Fruit fly (Drosophila melanogaster) whole organism, embryonic: ENCODE measurements around the gene Coq7.

ENCODE experiments used
- Ada2b ChIP-seq: fragments of 200-800 bp; sonication (Bioruptor generic); IDR thresholded peaks from 2 replicates; pipeline ENCODE4 v1.3.6; 2022; ENCODE audit warnings: missing biosample characterization, missing genetic modification characterization
- Antp ChIP-seq: fragments of 200-800 bp; sonication (Bioruptor generic); optimal IDR thresholded peaks from 3 replicates; lab custom pipeline; 2016; ENCODE audit warnings: missing biosample characterization, missing genetic modification characterization
- Bdp1 ChIP-seq: fragments of 200-800 bp; sonication (Bioruptor generic); optimal IDR thresholded peaks from 3 replicates; lab custom pipeline; 2016; ENCODE audit warnings: missing biosample characterization, missing genetic modification characterization
- CG10209 ChIP-seq: fragments of 200-800 bp; sonication (Bioruptor generic); optimal IDR thresholded peaks from 3 replicates; lab custom pipeline; 2017; ENCODE audit warnings: missing biosample characterization, mild to moderate bottlenecking, missing genetic modification characterization, missing genetic modification reagents
- CG10267 ChIP-seq: fragments of 200-800 bp; sonication (Bioruptor generic); optimal IDR thresholded peaks from 2 replicates; lab custom pipeline; 2018; ENCODE audit warnings: missing biosample characterization, mild to moderate bottlenecking, missing genetic modification characterization, moderate library complexity
- CG12744 ChIP-seq: fragments of 200-800 bp; sonication (Bioruptor generic); optimal IDR thresholded peaks from 2 replicates; lab custom pipeline; 2016; ENCODE audit warnings: missing biosample characterization, missing genetic modification characterization
- CG15696 ChIP-seq: fragments of 200-800 bp; sonication (Bioruptor generic); optimal IDR thresholded peaks from 2 replicates; lab custom pipeline; 2019; ENCODE audit warnings: missing biosample characterization, mild to moderate bottlenecking, missing genetic modification characterization, moderate library complexity
- CG17186 ChIP-seq: fragments of 200-800 bp; sonication (Bioruptor generic); optimal IDR thresholded peaks from 3 replicates; lab custom pipeline; 2017; ENCODE audit warnings: missing biosample characterization, missing genetic modification reagents, missing genetic modification characterization
- CG2889 ChIP-seq: fragments of 200-800 bp; sonication (Bioruptor generic); IDR thresholded peaks from 3 replicates; pipeline ENCODE4 v1.3.6; 2022; ENCODE audit warnings: missing biosample characterization, missing genetic modification characterization
- CG4360 ChIP-seq: fragments of 200-800 bp; sonication (Bioruptor generic); IDR thresholded peaks from 2 replicates; pipeline ENCODE4 v1.3.6; 2022; ENCODE audit warnings: missing biosample characterization, missing genetic modification characterization
- CG4424 ChIP-seq: fragments of 200-800 bp; sonication (Bioruptor generic); optimal IDR thresholded peaks from 3 replicates; lab custom pipeline; 2016; ENCODE audit warnings: missing biosample characterization, missing genetic modification characterization
- CG6272 ChIP-seq: fragments of 200-800 bp; sonication (Bioruptor generic); IDR thresholded peaks from 2 replicates; pipeline ENCODE4 v1.3.6; 2022; ENCODE audit warnings: missing biosample characterization, missing genetic modification characterization
- CG6854 ChIP-seq: fragments of 200-800 bp; sonication (Bioruptor generic); optimal IDR thresholded peaks from 3 replicates; lab custom pipeline; 2017; ENCODE audit warnings: missing biosample characterization, mild to moderate bottlenecking, missing genetic modification characterization
- CG7963 ChIP-seq: fragments of 200-800 bp; sonication (Bioruptor generic); IDR thresholded peaks from 3 replicates; pipeline ENCODE4 v1.3.6; 2022; ENCODE audit warnings: missing biosample characterization, missing genetic modification characterization; ENCODE audit not compliant: partially characterized antibody
- CG8290 ChIP-seq, 3 experiments: fragments of 200-800 bp; sonication (Bioruptor generic); optimal IDR thresholded peaks; 2 replicates each; lab custom pipeline; 2016 to 2019; ENCODE audit warnings: missing biosample characterization in 3 of 3, missing genetic modification characterization in 3 of 3, mild to moderate bottlenecking in 2 of 3, moderate library complexity in 1 of 3
- CG8944 ChIP-seq: fragments of 200-800 bp; sonication (Bioruptor generic); optimal IDR thresholded peaks from 3 replicates; lab custom pipeline; 2016; ENCODE audit warnings: missing biosample characterization, missing genetic modification characterization
- CG9727 ChIP-seq: fragments of 200-800 bp; sonication (Bioruptor generic); optimal IDR thresholded peaks from 3 replicates; lab custom pipeline; 2017; ENCODE audit warnings: missing biosample characterization, mild to moderate bottlenecking, missing genetic modification characterization
- CG9797 ChIP-seq: fragments of 200-800 bp; sonication (Bioruptor generic); optimal IDR thresholded peaks from 3 replicates; lab custom pipeline; 2018; ENCODE audit warnings: missing biosample characterization, mild to moderate bottlenecking, missing genetic modification characterization
- Dll ChIP-seq: fragments of 200-800 bp; sonication (Bioruptor generic); IDR thresholded peaks from 4 replicates; pipeline ENCODE4 v1.3.6; 2022; ENCODE audit warnings: missing biosample characterization, missing genetic modification characterization; ENCODE audit not compliant: partially characterized antibody
- Dp ChIP-seq: fragments of 200-800 bp; sonication (Bioruptor generic); optimal IDR thresholded peaks from 2 replicates; lab custom pipeline; 2018; ENCODE audit warnings: missing biosample characterization, mild to moderate bottlenecking, missing genetic modification characterization, moderate library complexity
- Gug ChIP-seq: fragments of 200-800 bp; sonication (Bioruptor generic); IDR thresholded peaks from 4 replicates; pipeline ENCODE4 v1.3.6; 2022; ENCODE audit warnings: missing biosample characterization, missing genetic modification characterization
- HmgD ChIP-seq: fragments of 200-800 bp; sonication (Bioruptor generic); optimal IDR thresholded peaks from 3 replicates; lab custom pipeline; 2016; ENCODE audit warnings: missing biosample characterization, missing genetic modification characterization
- Hr51 ChIP-seq, 2 experiments: fragments of 200-800 bp; sonication (Bioruptor generic); optimal IDR thresholded peaks; 2 replicates in 1 of 2; 3 replicates in 1 of 2; lab custom pipeline; 2016 to 2018; ENCODE audit warnings: missing biosample characterization in 2 of 2, missing genetic modification characterization in 2 of 2, mild to moderate bottlenecking in 1 of 2, moderate library complexity in 1 of 2
- NK7.1 ChIP-seq: fragments of 200-800 bp; sonication (Bioruptor generic); optimal IDR thresholded peaks from 3 replicates; lab custom pipeline; 2016; ENCODE audit warnings: missing biosample characterization, missing genetic modification characterization
- Rx ChIP-seq: fragments of 200-800 bp; sonication (Bioruptor generic); IDR thresholded peaks from 2 replicates; pipeline ENCODE4 v1.3.6; 2022; ENCODE audit warnings: missing biosample characterization, missing genetic modification characterization
- Side ChIP-seq: fragments of 200-800 bp; sonication (Bioruptor generic); optimal IDR thresholded peaks from 2 replicates; lab custom pipeline; 2016; ENCODE audit warnings: missing biosample characterization, missing genetic modification characterization
- Sin3A ChIP-seq: fragments of >200 bp; optimal IDR thresholded peaks from 2 replicates; lab custom pipeline; 2018
- Six4 ChIP-seq: fragments of 200-800 bp; sonication (Bioruptor generic); optimal IDR thresholded peaks from 2 replicates; lab custom pipeline; 2016; ENCODE audit warnings: missing biosample characterization, missing genetic modification characterization
- Taf1 ChIP-seq: fragments of 200-800 bp; sonication (Bioruptor generic); IDR thresholded peaks from 2 replicates; pipeline ENCODE4 v1.3.6; 2022; ENCODE audit warnings: missing biosample characterization, missing genetic modification characterization
- Tbp ChIP-seq: fragments of >200 bp; optimal IDR thresholded peaks from 2 replicates; lab custom pipeline; 2018; ENCODE audit warnings: missing biosample characterization, missing genetic modification characterization
- Vsx1 ChIP-seq: fragments of 200-800 bp; sonication (Bioruptor generic); optimal IDR thresholded peaks from 2 replicates; lab custom pipeline; 2017; ENCODE audit warnings: missing biosample characterization, mild to moderate bottlenecking, missing genetic modification characterization, missing genetic modification reagents
- ase ChIP-seq: fragments of 200-800 bp; sonication (Bioruptor generic); IDR thresholded peaks from 3 replicates; pipeline ENCODE4 v1.3.6; 2022; ENCODE audit warnings: missing biosample characterization, missing genetic modification characterization
- br ChIP-seq: fragments of >200 bp; optimal IDR thresholded peaks from 2 replicates; lab custom pipeline; 2017
- crc ChIP-seq: fragments of 200-800 bp; sonication (Bioruptor generic); optimal IDR thresholded peaks from 2 replicates; lab custom pipeline; 2016; ENCODE audit warnings: missing biosample characterization, missing genetic modification characterization
- crol ChIP-seq: fragments of 200-800 bp; sonication (Bioruptor generic); IDR thresholded peaks from 2 replicates; pipeline ENCODE4 v1.3.6; 2022; ENCODE audit warnings: missing biosample characterization, missing genetic modification characterization
- disco-r ChIP-seq: fragments of 200-800 bp; sonication (Bioruptor generic); optimal IDR thresholded peaks from 2 replicates; lab custom pipeline; 2016; ENCODE audit warnings: missing biosample characterization, missing genetic modification characterization
- emc ChIP-seq: fragments of 200-800 bp; sonication (Bioruptor generic); optimal IDR thresholded peaks from 2 replicates; lab custom pipeline; 2016; ENCODE audit warnings: missing biosample characterization, missing genetic modification characterization
- fd64A ChIP-seq: fragments of 200-800 bp; sonication (Bioruptor generic); optimal IDR thresholded peaks from 3 replicates; lab custom pipeline; 2018; ENCODE audit warnings: missing biosample characterization, mild to moderate bottlenecking, missing genetic modification characterization
- fru ChIP-seq: fragments of >200 bp; optimal IDR thresholded peaks from 2 replicates; lab custom pipeline; 2017
- gcm ChIP-seq: fragments of 200-800 bp; sonication (Bioruptor generic); optimal IDR thresholded peaks from 2 replicates; lab custom pipeline; 2019; ENCODE audit warnings: missing biosample characterization, mild to moderate bottlenecking, missing genetic modification characterization, moderate library complexity
- gcm2 ChIP-seq: fragments of 200-800 bp; sonication (Bioruptor generic); optimal IDR thresholded peaks from 2 replicates; lab custom pipeline; 2016; ENCODE audit warnings: missing biosample characterization, missing genetic modification characterization
- ind ChIP-seq: fragments of 200-800 bp; sonication (Bioruptor generic); optimal IDR thresholded peaks from 3 replicates; lab custom pipeline; 2016; ENCODE audit warnings: missing biosample characterization, missing genetic modification characterization
- lab ChIP-seq: fragments of 200-800 bp; sonication (Bioruptor generic); optimal IDR thresholded peaks from 3 replicates; lab custom pipeline; 2017; ENCODE audit warnings: missing biosample characterization, missing genetic modification characterization, mild to moderate bottlenecking, moderate library complexity, missing genetic modification reagents
- lov ChIP-seq, 2 experiments: fragments of 200-800 bp in 1 of 2; fragments of >200 bp in 1 of 2; sonication (Bioruptor generic) in 1 of 2; IDR thresholded peaks in 1 of 2; optimal IDR thresholded peaks in 1 of 2; 2 replicates in 1 of 2; 3 replicates in 1 of 2; pipeline versions ENCODE4 v1.3.6 to Lab custom; 2017 to 2022; ENCODE audit warnings: missing biosample characterization in 1 of 2, missing genetic modification characterization in 1 of 2
- pb ChIP-seq: fragments of 200-800 bp; sonication (Bioruptor generic); optimal IDR thresholded peaks from 3 replicates; lab custom pipeline; 2016; ENCODE audit warnings: missing biosample characterization, missing genetic modification characterization
- phol ChIP-seq: fragments of 200-800 bp; sonication (Bioruptor generic); optimal IDR thresholded peaks from 3 replicates; lab custom pipeline; 2018; ENCODE audit warnings: missing biosample characterization, mild to moderate bottlenecking, missing genetic modification characterization, moderate library complexity
- sima ChIP-seq: fragments of 200-800 bp; sonication (Bioruptor generic); optimal IDR thresholded peaks from 2 replicates; lab custom pipeline; 2016; ENCODE audit warnings: missing biosample characterization, missing genetic modification characterization
- slbo ChIP-seq: fragments of 200-800 bp; sonication (Bioruptor generic); IDR thresholded peaks from 2 replicates; pipeline ENCODE4 v1.3.6; 2022; ENCODE audit warnings: missing biosample characterization, missing genetic modification characterization
- slp2 ChIP-seq: fragments of 200-800 bp; sonication (Bioruptor generic); optimal IDR thresholded peaks from 2 replicates; lab custom pipeline; 2016; ENCODE audit warnings: missing biosample characterization, missing genetic modification characterization
- sob ChIP-seq: fragments of 200-800 bp; sonication (Bioruptor generic); IDR thresholded peaks from 2 replicates; pipeline ENCODE4 v1.3.6; 2022; ENCODE audit warnings: missing biosample characterization, missing genetic modification characterization
- ssp ChIP-seq: fragments of 200-800 bp; sonication (Bioruptor generic); IDR thresholded peaks from 2 replicates; pipeline ENCODE4 v1.3.6; 2022; ENCODE audit warnings: missing biosample characterization, missing genetic modification characterization
- zfh2 ChIP-seq: fragments of 200-800 bp; sonication (Bioruptor generic); optimal IDR thresholded peaks from 2 replicates; lab custom pipeline; 2016; ENCODE audit warnings: missing biosample characterization, missing genetic modification characterization

Gene Coq7

DNA sequence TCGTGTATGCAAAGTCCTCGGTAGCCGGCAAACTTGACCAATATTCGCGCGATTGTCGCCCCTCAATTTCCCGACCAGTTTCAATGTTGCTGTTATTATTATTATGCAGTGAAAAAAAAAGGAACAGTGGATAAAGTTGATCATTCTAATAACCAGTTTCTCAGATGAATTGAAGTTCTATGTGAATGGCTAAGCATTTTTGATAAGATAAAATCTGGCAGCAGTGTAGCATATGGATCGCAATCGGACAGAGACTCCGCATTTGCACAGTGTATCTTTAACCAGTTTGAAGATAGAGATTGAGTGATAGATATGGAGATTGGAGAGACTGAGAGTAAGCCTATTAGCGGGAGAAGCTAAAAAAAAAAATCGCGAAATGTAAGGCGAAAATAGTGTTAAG, 22.4 kb downstream of the Coq7 start (continued):
- TF ChIP-seq gcm, result peak; percentile 32
- TF ChIP-seq CG17186 (GFP tag; lab: Kevin White, UChicago), result no peak
- TF ChIP-seq CG12744 (GFP tag; lab: Kevin White, UChicago), result peak; percentile 68
- no peak for TF ChIP-seq fd64A
- peak; percentile 43 for TF ChIP-seq crc (GFP tag; lab: Kevin White, UChicago)
- no peak for TF ChIP-seq CG9797 (GFP tag; lab: Kevin White, UChicago)
- peak; percentile 52 for TF ChIP-seq HmgD (GFP tag; lab: Kevin White, UChicago)
- TF ChIP-seq NK7.1 (GFP tag; lab: Kevin White, UChicago), result peak; percentile 73
- TF ChIP-seq Side (GFP tag; lab: Kevin White, UChicago), result peak; percentile 74
- TF ChIP-seq CG4360, result no peak
- TF ChIP-seq crol (GFP tag; lab: Robert Waterston, UW), result no peak
- TF ChIP-seq Six4, result peak; percentile 36
- peak; percentile 41 for TF ChIP-seq emc (GFP tag; lab: Kevin White, UChicago)
- peak; percentile 61 for TF ChIP-seq slp2 (GFP tag; lab: Kevin White, UChicago)
- TF ChIP-seq lab (GFP tag; lab: Kevin White, UChicago), result peak; percentile 78
- TF ChIP-seq Rx (GFP tag; lab: Robert Waterston, UW), result peak; percentile 72
- no peak for TF ChIP-seq CG7963 (GFP tag; lab: Robert Waterston, UW)
- TF ChIP-seq phol (tag; lab: Kevin White, UChicago), result peak; percentile 59
- TF ChIP-seq CG6854 (GFP tag; lab: Kevin White, UChicago), result no peak
- TF ChIP-seq Dll (GFP tag; lab: Robert Waterston, UW), result no peak
- TF ChIP-seq Bdp1 (GFP tag; lab: Kevin White, UChicago), result no peak
- peak; percentile 37 for TF ChIP-seq sima (GFP tag; lab: Kevin White, UChicago)
- peak; percentile 58 for TF ChIP-seq ssp
- 0 out of 3 replicates have a peak, but pooled peaks have one; percentile 36 for TF ChIP-seq CG2889
- peak; percentile 71 for TF ChIP-seq pb (GFP tag; lab: Kevin White, UChicago)
- peak; percentile 49; the same call in 1 of the 2 replicates for TF ChIP-seq CG6272 (GFP tag; lab: Robert Waterston, UW)
- TF ChIP-seq lov (optimal IDR thresholded peaks at IDR 0.05; lab: Kevin White, UChicago), result no peak
- TF ChIP-seq lov (GFP tag; IDR thresholded peaks at IDR 0.05; lab: Robert Waterston, UW), result no peak
- no peak for TF ChIP-seq CG15696 (tag; lab: Kevin White, UChicago)
- no peak for TF ChIP-seq br (lab: Kevin White, UChicago)
- TF ChIP-seq Sin3A (lab: Kevin White, UChicago), result no peak
- peak; percentile 63; the same call in 1 of the 2 replicates for TF ChIP-seq Taf1
- peak; percentile 14 for TF ChIP-seq Vsx1 (GFP tag; lab: Kevin White, UChicago)
- TF ChIP-seq Antp (GFP tag; lab: Kevin White, UChicago), result peak; percentile 69
- peak; percentile 79 for TF ChIP-seq zfh2 (GFP tag; lab: Kevin White, UChicago)
- TF ChIP-seq ase (GFP tag; lab: Robert Waterston, UW), result peak; percentile 65; the same call in 2 of the 3 replicates
- TF ChIP-seq sob, result peak; percentile 77
- peak; percentile 79 for TF ChIP-seq Ada2b
- peak; percentile 59 for TF ChIP-seq CG10209 (GFP tag; lab: Kevin White, UChicago)
- peak; percentile 69; the same call in 2 of the 4 replicates for TF ChIP-seq Gug (GFP tag; lab: Robert Waterston, UW)
- TF ChIP-seq CG8944, result peak; percentile 69
- TF ChIP-seq disco-r, result peak; percentile 45
- TF ChIP-seq slbo (GFP tag; lab: Robert Waterston, UW), result peak; percentile 91
- no peak for TF ChIP-seq CG8290 (GFP tag; optimal IDR thresholded peaks at IDR 0.05; lab: Kevin White, UChicago)
- TF ChIP-seq CG8290 (tag; optimal IDR thresholded peaks at IDR 0.05; lab: Kevin White, UChicago), result peak in 1 of 2 experiments; percentile 92
- TF ChIP-seq fru (lab: Kevin White, UChicago), result no peak
- peak; percentile 44 for TF ChIP-seq CG4424
- TF ChIP-seq Dp (GFP tag; lab: Kevin White, UChicago), result no peak
- TF ChIP-seq CG10267 (tag; lab: Kevin White, UChicago), result peak; percentile 29
- no peak for TF ChIP-seq gcm2 (GFP tag; lab: Kevin White, UChicago)
- no peak for TF ChIP-seq Tbp (GFP tag; lab: Kevin White, UChicago)
- TF ChIP-seq CG9727, result peak; percentile 10
- peak; percentile 81 for TF ChIP-seq ind (GFP tag; lab: Kevin White, UChicago)
- TF ChIP-seq Hr51 (GFP tag; optimal IDR thresholded peaks at IDR 0.05; lab: Kevin White, UChicago), result peak; percentile 15 to 81
